Worm (Caenorhabditis elegans) whole organism, late embryonic: ENCODE measurements around the gene klf-3.

Experiments used
- ceh-2 ChIP-seq: sonication (generic microtip); optimal IDR thresholded peaks from 2 replicates; lab custom pipeline; 2016; ENCODE audit warnings: missing genotype, missing genetic modification characterization, missing compliant biosample characterization
- unc-86 ChIP-seq: sonication (generic microtip); optimal IDR thresholded peaks from 2 replicates; lab custom pipeline; 2016; ENCODE audit warnings: missing genetic modification characterization, missing compliant biosample characterization

ce11 chrII:6581236-6581635 is 35.4 kb upstream of the klf-3 start, which contains the start of gene C56C10.6:
- TF ChIP-seq ceh-2 (tag; lab: Kevin White, UChicago), result no peak
- TF ChIP-seq unc-86, result no peak
